Worm (Caenorhabditis elegans) whole organism, L3 larva: ENCODE results near the gene ech-9.

ENCODE experiments used
- daf-12 ChIP-seq: fragments of 150-350 bp; optimal IDR thresholded peaks from 2 replicates; lab custom pipeline; 2014; ENCODE audit warnings: missing biosample characterization, missing genetic modification reagents, missing genetic modification characterization
- egl-27 ChIP-seq: sonication (generic microtip); optimal IDR thresholded peaks from 4 replicates; lab custom pipeline; 2017; ENCODE audit warnings: missing biosample characterization, missing genetic modification reagents, missing genetic modification characterization
- elt-1 ChIP-seq: fragments of 150-350 bp; optimal IDR thresholded peaks from 2 replicates; lab custom pipeline; 2014; ENCODE audit warnings: missing biosample characterization, missing genetic modification characterization
- elt-3 ChIP-seq, 3 experiments: fragments of 150-350 bp in 1 of 3; sonication (generic microtip) in 2 of 3; optimal IDR thresholded peaks; 2 replicates in 2 of 3; 4 replicates in 1 of 3; lab custom pipeline; 2014 to 2017; ENCODE audit warnings: missing biosample characterization in 3 of 3, missing genetic modification characterization in 3 of 3

DNA sequence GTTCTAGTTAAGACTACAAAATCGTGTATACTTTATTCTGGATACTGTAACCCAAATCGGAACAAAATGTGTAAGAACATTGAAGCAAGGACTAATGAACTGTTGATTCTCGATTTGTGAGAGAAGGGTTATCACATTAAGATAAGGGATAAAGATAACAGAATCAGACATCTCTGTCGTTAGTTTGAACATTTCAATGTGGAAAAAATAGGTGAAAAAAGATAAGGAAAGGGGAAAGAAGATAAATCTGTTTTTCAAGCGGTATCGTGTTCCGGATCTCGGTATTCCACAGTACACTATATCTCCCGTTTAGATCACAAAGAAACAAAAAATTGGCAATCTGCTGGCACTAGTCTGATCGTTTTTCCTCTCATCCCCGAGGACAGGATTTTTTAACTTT is 25.9 kb upstream of the ech-9 start:
- TF ChIP-seq elt-3 (tag; optimal IDR thresholded peaks at IDR 0.05; lab: Kevin White, UChicago) (peak in 2 of 3 experiments; percentile 79 to 95), daf-12 (tag; lab: Kevin White, UChicago) (no peak), elt-1 (tag; lab: Kevin White, UChicago) (peak; percentile 92), egl-27 (tag; lab: Kevin White, UChicago) (no peak)
